Worm (Caenorhabditis elegans): ENCODE data around the gene twk-48.
"Not testable (repeated sequence)": the region's sequence is repeated elsewhere in the genome, so short reads cannot be mapped to it uniquely, and the experiment has no call there.

The twk-48 gene

DNA sequence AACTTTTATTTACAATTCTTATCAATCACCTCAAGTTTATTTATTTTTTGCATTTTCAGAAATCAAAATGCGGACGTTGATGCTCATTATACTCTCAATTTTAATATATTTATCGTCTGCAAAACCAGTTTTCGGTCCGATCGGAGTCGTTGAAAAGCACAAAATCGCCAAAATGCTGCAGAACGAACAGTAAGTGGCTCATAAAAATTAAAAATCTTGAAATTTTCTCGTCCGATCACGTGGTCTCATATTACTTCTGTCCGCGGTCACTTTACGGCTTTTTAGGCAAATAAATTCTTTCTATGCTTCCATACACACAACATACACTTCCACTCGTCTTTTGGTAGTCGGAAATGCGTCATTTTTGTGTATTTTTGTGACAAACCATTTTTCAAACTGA lies 16.8 kb upstream of the twk-48 start, which contains the start of gene K11H3.5:
TSS of gene K11H3.5 (plus strand) at position 54 of the 400 bp plus-strand sequence.
- TF ChIP-seq sea-2 (GFP tag; IDR thresholded peaks at IDR 0.05) = no peak

DNA sequence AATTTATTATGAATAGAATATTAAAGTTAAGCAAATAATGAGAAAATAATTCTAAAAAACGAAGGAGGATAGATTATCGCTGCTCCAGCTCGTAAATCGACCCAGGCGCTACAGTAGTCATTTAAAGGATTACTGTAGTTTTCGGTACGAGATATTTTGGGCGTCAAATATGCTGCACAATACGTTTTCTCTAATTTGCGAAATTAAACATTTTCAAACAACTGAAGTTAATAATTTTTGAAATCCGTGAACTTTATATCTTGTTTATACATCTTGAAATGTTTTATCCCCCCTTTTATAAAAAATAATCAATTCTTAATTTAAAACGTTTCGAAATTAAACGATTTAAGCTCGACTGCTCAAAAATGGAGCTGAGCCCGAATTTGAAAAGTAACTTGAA lies 14.4 kb upstream of the twk-48 start, which contains the start of gene K11H3.2:
TSS of gene K11H3.2 (plus strand) at position 301 of the 400 bp plus-strand sequence.
- peak; percentile 13 for TF ChIP-seq lsl-1 (GFP tag; optimal IDR thresholded peaks at IDR 0.05)
- TF ChIP-seq nhr-90 (tag; optimal IDR thresholded peaks at IDR 0.05) = no peak

DNA sequence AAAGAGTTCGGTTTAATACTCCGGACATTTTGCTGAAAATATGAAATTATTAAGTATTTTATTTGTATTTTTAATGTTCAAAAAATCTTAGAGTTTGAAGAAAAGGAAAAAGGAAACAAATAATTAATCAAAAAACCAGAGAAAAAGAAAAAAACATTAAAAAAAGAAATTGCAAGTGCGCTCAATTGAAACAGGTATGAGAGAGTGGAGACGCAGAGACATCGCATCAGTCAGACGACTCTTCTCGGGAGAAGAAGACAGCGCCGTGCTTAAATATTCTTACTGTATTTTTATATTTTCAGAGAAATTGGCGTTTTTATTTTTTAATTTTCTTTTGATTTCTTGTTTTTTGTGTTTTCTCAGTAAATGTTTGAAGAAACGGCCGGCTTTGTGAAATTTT lies 12.4 kb upstream of the twk-48 start, which contains the start of gene mrpl-36:
TSS of gene mrpl-36 (minus strand) at position 34 of the 400 bp plus-strand sequence.
- TF ChIP-seq F49E8.2 (tag; optimal IDR thresholded peaks at IDR 0.05; ENCODE audit: insufficient read depth) (peak; percentile 44), madf-6 (GFP tag; IDR thresholded peaks at IDR 0.05) (peak; percentile 69), tbp1 (GFP tag; optimal IDR thresholded peaks at IDR 0.05) (peak; percentile 21), snpc-1.3 (tag; optimal IDR thresholded peaks at IDR 0.05; ENCODE audit: insufficient read depth) (peak; percentile 35), lsl-1 (GFP tag; optimal IDR thresholded peaks at IDR 0.05) (peak; percentile 40), D2030.7 (GFP tag; IDR thresholded peaks at IDR 0.05) (no peak), attf-5 (GFP tag; optimal IDR thresholded peaks at IDR 0.05) (peak; percentile 27), F33H1.4 (GFP tag; IDR thresholded peaks at IDR 0.05) (0 out of 2 replicates have a peak, but pooled peaks have one; percentile 32), B0019.2 (GFP tag; conservative IDR thresholded peaks at IDR 0.05) (no peak), hsf-1 (GFP tag; IDR thresholded peaks at IDR 0.05) (no peak), mcd-1 (GFP tag; IDR thresholded peaks at IDR 0.05) (peak; percentile 73), lin-54 (GFP tag; optimal IDR thresholded peaks at IDR 0.05) (peak; percentile 0), Y79H2A.3 (GFP tag; conservative IDR thresholded peaks at IDR 0.05) (no peak)

DNA sequence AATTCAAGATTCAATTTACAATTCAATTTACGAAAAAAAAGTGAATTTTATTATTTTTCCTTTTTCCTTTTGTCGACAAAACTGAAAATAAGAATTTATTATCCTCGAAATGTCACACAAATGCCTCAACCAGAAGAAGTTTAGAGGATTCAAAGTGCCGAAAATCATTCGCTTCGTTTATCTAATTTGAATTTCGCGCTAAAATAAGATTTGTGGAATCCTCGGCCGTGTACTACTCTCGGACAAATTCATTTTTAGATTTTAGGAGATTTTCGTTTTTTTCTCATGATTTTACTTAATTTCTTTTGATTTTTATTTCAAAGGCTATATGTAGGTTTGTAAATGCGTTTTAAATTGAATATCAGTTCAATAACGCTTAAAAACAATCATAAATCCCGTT lies 11.9 kb upstream of the twk-48 start:
- no peak for TF ChIP-seq hsf-1 (GFP tag; IDR thresholded peaks at IDR 0.05)
- peak; percentile 46 for TF ChIP-seq madf-6 (GFP tag; IDR thresholded peaks at IDR 0.05)
- 0 out of 2 replicates have a peak, but pooled peaks have one; percentile 21 for TF ChIP-seq rcor-1 (GFP tag; IDR thresholded peaks at IDR 0.05)
- TF ChIP-seq repo-1 (tag; optimal IDR thresholded peaks at IDR 0.05) = no peak
- TF ChIP-seq lin-54 (GFP tag; optimal IDR thresholded peaks at IDR 0.05) = peak; percentile 48
- TF ChIP-seq athp-1 (tag; optimal IDR thresholded peaks at IDR 0.05) = no peak

DNA sequence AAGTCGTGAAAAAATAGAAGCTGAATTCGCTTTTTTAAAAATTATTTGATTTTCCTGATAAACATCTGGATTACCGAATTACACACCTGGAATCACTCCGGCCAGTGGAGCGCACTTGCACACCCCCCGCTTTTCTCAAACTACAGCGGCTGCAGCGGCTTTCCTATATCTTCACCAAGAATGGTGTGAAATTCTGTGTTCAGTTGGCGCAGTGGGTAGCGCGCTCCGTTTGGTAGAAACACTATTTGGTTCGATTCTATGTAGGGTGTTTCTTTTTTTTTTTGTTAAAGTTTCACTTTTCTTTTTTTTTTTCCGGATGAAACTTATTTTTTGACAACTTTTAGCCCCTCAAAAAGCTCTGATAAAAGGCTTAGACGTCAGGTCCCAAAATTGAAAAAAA lies 11.4 kb upstream of the twk-48 start:
- TF ChIP-seq egrh-3 (GFP tag; IDR thresholded peaks at IDR 0.05) (0 out of 2 replicates have a peak, but pooled peaks have one; percentile 14), ztf-28 (GFP tag; IDR thresholded peaks at IDR 0.05) (0 out of 2 replicates have a peak, but pooled peaks have one; percentile 53), rpc-1 (tag; optimal IDR thresholded peaks at IDR 0.05) (peak; percentile 49), mcd-1 (GFP tag; IDR thresholded peaks at IDR 0.05) (peak; percentile 74), ekl-4 (GFP tag; IDR thresholded peaks at IDR 0.05) (peak; percentile 21; the same call in 1 of the 2 replicates), madf-8 (GFP tag; conservative IDR thresholded peaks at IDR 0.05) (peak; percentile 29; the same call in 1 of the 2 replicates), Y79H2A.3 (GFP tag; conservative IDR thresholded peaks at IDR 0.05) (peak; percentile 64; the same call in 1 of the 2 replicates), madf-3 (GFP tag; IDR thresholded peaks at IDR 0.05) (0 out of 2 replicates have a peak, but pooled peaks have one; percentile 57), lin-26 (GFP tag; IDR thresholded peaks at IDR 0.05) (peak; percentile 73; the same call in 1 of the 2 replicates), tbp1 (GFP tag; optimal IDR thresholded peaks at IDR 0.05) (peak; percentile 73), hmg-1.2 (GFP tag; IDR thresholded peaks at IDR 0.05) (peak; percentile 39), pbrm-1 (GFP tag; IDR thresholded peaks at IDR 0.05) (0 out of 2 replicates have a peak, but pooled peaks have one; percentile 42), madf-6 (GFP tag; IDR thresholded peaks at IDR 0.05) (peak; percentile 59), B0261.1 (tag; optimal IDR thresholded peaks at IDR 0.05) (peak; percentile 43)
- not testable (repeated sequence) for TF ChIP-seq rpc-1 (optimal IDR thresholded peaks at IDR 0.05)
